Worm (Caenorhabditis elegans) whole organism, L3 larva: ENCODE results near the gene Y50D4C.5.

ENCODE experiments used
- ama-1 ChIP-seq: fragments of 150-350 bp; optimal IDR thresholded peaks from 2 replicates; lab custom pipeline; 2018
- egl-27 ChIP-seq: sonication (generic microtip); optimal IDR thresholded peaks from 4 replicates; lab custom pipeline; 2017; ENCODE audit warnings: missing biosample characterization, missing genetic modification reagents, missing genetic modification characterization
- nhr-25 ChIP-seq: sonication (generic microtip); optimal IDR thresholded peaks from 2 replicates; lab custom pipeline; 2017; ENCODE audit warnings: missing biosample characterization, missing genetic modification characterization

ce11 chrV:1003826-1004225, 282 bp upstream of the Y50D4C.5 start:
- TF ChIP-seq nhr-25 (no peak), ama-1 (lab: Kevin White, UChicago) (no peak), egl-27 (tag; lab: Kevin White, UChicago) (no peak)
